Worm (Caenorhabditis elegans) whole organism, L4 larva: ENCODE data around the gene H37A05.4.

Experiments used
- Y75B8A.6 ChIP-seq: fragments of 200-800 bp; sonication (Bioruptor generic); IDR thresholded peaks from 2 replicates; pipeline ENCODE4 v1.3.6; 2022; ENCODE audit warnings: missing genetic modification reagents, missing genetic modification characterization, missing compliant biosample characterization
- fos-1 ChIP-seq: fragments of 150-350 bp; optimal IDR thresholded peaks from 2 replicates; lab custom pipeline; 2014; ENCODE audit warnings: missing biosample characterization, missing genetic modification characterization
- mdl-1 ChIP-seq, 2 experiments: fragments of 150-350 bp in 1 of 2; sonication (generic microtip) in 1 of 2; optimal IDR thresholded peaks; 2 replicates each; lab custom pipeline; 2014 to 2017; ENCODE audit warnings: missing biosample characterization in 2 of 2, missing genetic modification characterization in 2 of 2
- snpc-1.2 ChIP-seq: fragments of 200-800 bp; sonication (Bioruptor generic); IDR thresholded peaks from 2 replicates; pipeline ENCODE4 v1.3.6; 2022; ENCODE audit warnings: missing genetic modification reagents, missing genetic modification characterization, missing compliant biosample characterization

- TF ChIP-seq Y75B8A.6 (GFP tag; lab: Robert Waterston, UW) (no peak), snpc-1.2 (no peak), fos-1 (no peak), mdl-1 (tag; optimal IDR thresholded peaks at IDR 0.05; lab: Kevin White, UChicago) (no peak)
Observed at ce11 chrV:13650800-13651199, 1.2 kb upstream of the H37A05.4 start.
